Worm (Caenorhabditis elegans) whole organism, early embryonic: ENCODE results near the gene F44A6.5.

Experiments used
- aly-1 ChIP-seq: sonication (generic microtip); optimal IDR thresholded peaks from 2 replicates; lab custom pipeline; 2016; ENCODE audit warnings: missing genetic modification characterization, missing compliant biosample characterization
- ama-1 ChIP-seq: fragments of 150-350 bp; optimal IDR thresholded peaks from 2 replicates; lab custom pipeline; 2014
- ceh-13 ChIP-seq: fragments of 200-800 bp; sonication (Bioruptor generic); optimal IDR thresholded peaks from 2 replicates; lab custom pipeline; 2018; ENCODE audit warnings: mild to moderate bottlenecking, missing genetic modification characterization, missing compliant biosample characterization
- ceh-36 ChIP-seq: sonication (generic microtip); optimal IDR thresholded peaks from 2 replicates; lab custom pipeline; 2016; ENCODE audit warnings: missing genetic modification characterization, inconsistent platforms, missing compliant biosample characterization
- hmbx-1 ChIP-seq: sonication (generic microtip); optimal IDR thresholded peaks from 2 replicates; lab custom pipeline; 2016; ENCODE audit warnings: mild to moderate bottlenecking, missing genetic modification characterization, missing compliant biosample characterization
- hmg-4 ChIP-seq: fragments of 200-800 bp; sonication (Bioruptor generic); optimal IDR thresholded peaks from 2 replicates; lab custom pipeline; 2018; ENCODE audit warnings: mild to moderate bottlenecking, missing genetic modification characterization, missing compliant biosample characterization
- pes-1 ChIP-seq: fragments of 200-800 bp; sonication (Bioruptor generic); IDR thresholded peaks from 2 replicates; pipeline ENCODE4 v1.3.6; 2022; ENCODE audit warnings: missing genetic modification reagents, missing genetic modification characterization, missing compliant biosample characterization
- tbx-37 ChIP-seq: fragments of 200-800 bp; sonication (Bioruptor generic); conservative IDR thresholded peaks from 2 replicates; pipeline ENCODE4 v1.3.6; 2022; ENCODE audit warnings: missing genetic modification reagents, missing genetic modification characterization, missing compliant biosample characterization
- tra-4 ChIP-seq: sonication (generic microtip); optimal IDR thresholded peaks from 2 replicates; lab custom pipeline; 2017; ENCODE audit warnings: missing genetic modification characterization, missing compliant biosample characterization

ce11 chrX:10245617-10246016 lies 26.9 kb upstream of the F44A6.5 start:
- TF ChIP-seq pes-1 (GFP tag; lab: Robert Waterston, UW) (no peak), tra-4 (no peak), ceh-13 (no peak), hmbx-1 (tag; lab: Kevin White, UChicago) (no peak), ama-1 (lab: Kevin White, UChicago) (no peak), ceh-36 (tag; lab: Kevin White, UChicago) (no peak), hmg-4 (GFP tag; lab: Kevin White, UChicago) (no peak), tbx-37 (no peak), aly-1 (no peak)
